Worm (Caenorhabditis elegans): ENCODE results near the gene lurp-3.
A peak's percentile ranks its signal among the peaks of the same experiment; 100 is the strongest.

Gene lurp-3

DNA sequence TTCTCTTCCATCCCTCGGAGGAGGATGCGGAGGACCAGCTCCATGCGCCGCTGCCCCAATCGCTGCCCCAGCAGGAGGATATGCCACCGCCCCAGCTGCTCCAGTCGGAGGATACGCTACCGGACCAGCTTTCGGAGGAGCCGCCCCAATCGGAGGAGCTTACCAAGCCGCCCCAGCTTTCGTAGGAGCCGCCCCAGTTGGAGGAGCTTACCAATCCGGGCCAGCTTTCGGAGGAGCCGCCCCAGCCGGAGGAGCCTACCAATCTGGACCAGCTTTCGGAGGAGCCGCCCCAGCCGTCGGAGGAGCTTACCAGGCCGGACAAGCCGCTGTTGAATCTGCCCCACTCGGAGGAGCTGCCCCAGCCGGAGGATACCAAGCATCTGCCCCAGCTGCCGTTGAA lies 40.1 kb upstream of the lurp-3 start (continued):
- TF ChIP-seq rpc-1 (optimal IDR thresholded peaks at IDR 0.05) (no peak), rpc-1 (tag; optimal IDR thresholded peaks at IDR 0.05) (no peak), sea-2 (GFP tag; IDR thresholded peaks at IDR 0.05) (no peak), somi-1 (GFP tag; optimal IDR thresholded peaks at IDR 0.05) (peak; percentile 38), tbp1 (GFP tag; optimal IDR thresholded peaks at IDR 0.05) (no peak), bed-1 (GFP tag; IDR thresholded peaks at IDR 0.05) (no peak), aptf-3 (GFP tag; IDR thresholded peaks at IDR 0.05) (0 out of 2 replicates have a peak, but pooled peaks have one; percentile 45), cebp-1 (GFP tag; IDR thresholded peaks at IDR 0.05) (no peak), cebp-1 (tag; optimal IDR thresholded peaks at IDR 0.05) (no peak), dpff-1 (tag; optimal IDR thresholded peaks at IDR 0.05) (no peak), Y53F4B.3 (GFP tag; IDR thresholded peaks at IDR 0.05) (no peak), mxl-1 (tag; optimal IDR thresholded peaks at IDR 0.05) (no peak), nhr-27 (tag; optimal IDR thresholded peaks at IDR 0.05) (no peak), ceh-100 (GFP tag; IDR thresholded peaks at IDR 0.05) (no peak), lsl-1 (GFP tag; optimal IDR thresholded peaks at IDR 0.05) (no peak), ztf-28 (GFP tag; IDR thresholded peaks at IDR 0.05) (0 out of 2 replicates have a peak, but pooled peaks have one; percentile 26), lir-1 (GFP tag; conservative IDR thresholded peaks at IDR 0.05) (no peak), ets-4 (GFP tag; optimal IDR thresholded peaks at IDR 0.05) (no peak)

DNA sequence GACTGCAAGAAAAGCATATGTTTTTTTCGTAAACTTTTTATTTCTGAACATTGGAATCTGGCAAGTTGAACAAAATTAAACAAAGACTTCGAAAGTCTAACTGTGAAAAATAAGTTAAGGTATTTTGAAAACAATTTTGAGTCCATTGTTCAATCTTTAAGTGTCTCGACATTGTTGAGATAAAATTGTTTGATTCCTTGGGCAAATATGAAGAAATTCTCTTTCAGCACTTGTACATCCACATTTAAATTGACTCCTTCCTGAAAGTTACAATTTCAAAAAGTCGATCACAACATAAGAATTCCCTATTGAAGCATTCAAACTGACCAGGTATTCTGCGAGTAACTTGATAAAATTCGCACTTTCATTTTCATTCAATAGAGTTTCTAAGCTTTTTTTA lies 39.5 kb upstream of the lurp-3 start:
- TF ChIP-seq egrh-3 (GFP tag; IDR thresholded peaks at IDR 0.05) (no peak), sdz-38 (tag; optimal IDR thresholded peaks at IDR 0.05) (no peak), Y53G8AR.9 (GFP tag; conservative IDR thresholded peaks at IDR 0.05) (no peak), nhr-179 (tag; optimal IDR thresholded peaks at IDR 0.05) (no peak), Y95B8A.8 (GFP tag; IDR thresholded peaks at IDR 0.05) (no peak), hmg-20 (GFP tag; IDR thresholded peaks at IDR 0.05) (no peak), T26A5.8 (tag; optimal IDR thresholded peaks at IDR 0.05) (no peak), nfya-2 (GFP tag; IDR thresholded peaks at IDR 0.05) (no peak), ztf-3 (GFP tag; optimal IDR thresholded peaks at IDR 0.05) (no peak), mcd-1 (GFP tag; IDR thresholded peaks at IDR 0.05) (no peak), unc-62 (GFP tag; optimal IDR thresholded peaks at IDR 0.05) (no peak), snpc-4 (GFP tag; optimal IDR thresholded peaks at IDR 0.05) (no peak), snpc-4 (tag; optimal IDR thresholded peaks at IDR 0.05) (no peak), ceh-40 (GFP tag; IDR thresholded peaks at IDR 0.05) (no peak)

DNA sequence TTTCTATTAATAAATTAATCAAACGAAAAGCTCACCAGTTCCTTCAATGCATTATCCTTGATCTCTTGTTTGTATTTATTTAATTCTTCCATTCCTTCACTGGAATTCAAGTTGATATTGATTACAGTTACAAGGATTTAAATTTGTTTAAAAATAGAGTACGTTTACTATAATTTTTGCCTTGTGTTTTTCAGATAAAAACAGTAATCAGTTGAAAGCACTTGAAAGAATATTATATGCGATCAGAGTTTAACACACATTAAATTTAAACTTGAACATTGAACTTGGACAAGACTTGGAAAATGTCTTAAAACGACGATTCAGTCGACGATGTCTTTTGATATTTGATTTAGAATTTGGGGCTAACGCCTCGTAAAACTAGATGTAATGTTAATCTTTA lies 38.0 kb upstream of the lurp-3 start, which contains the start of gene F53F1.6:
Gene F53F1.6, minus strand, starts transcription at position 101 of the 400 bp plus-strand sequence.
- TF ChIP-seq F23B12.7 (tag; optimal IDR thresholded peaks at IDR 0.05; ENCODE audit: insufficient read depth) (no peak), madf-6 (GFP tag; IDR thresholded peaks at IDR 0.05) (no peak), nhr-120 (GFP tag; IDR thresholded peaks at IDR 0.05) (no peak), ztf-22 (GFP tag; optimal IDR thresholded peaks at IDR 0.05) (no peak), tlf-1 (GFP tag; optimal IDR thresholded peaks at IDR 0.05) (no peak), F39B2.1 (GFP tag; IDR thresholded peaks at IDR 0.05) (no peak), chd-7 (tag; optimal IDR thresholded peaks at IDR 0.05) (no peak), dpl-1 (GFP tag; optimal IDR thresholded peaks at IDR 0.05) (no peak), F10E7.11 (tag; optimal IDR thresholded peaks at IDR 0.05) (no peak), F55B11.4 (tag; optimal IDR thresholded peaks at IDR 0.05; ENCODE audit: borderline replicate concordance, insufficient read depth) (no peak), nhr-90 (tag; optimal IDR thresholded peaks at IDR 0.05) (no peak), ceh-58 (GFP tag; IDR thresholded peaks at IDR 0.05) (no peak), rcor-1 (GFP tag; IDR thresholded peaks at IDR 0.05) (no peak), let-526 (GFP tag; IDR thresholded peaks at IDR 0.05) (no peak), F33H1.4 (GFP tag; IDR thresholded peaks at IDR 0.05) (no peak)
